Fruit fly (Drosophila melanogaster) whole organism, wandering third instar larva: ENCODE measurements around the gene Smu1.

Source experiments
- Hnf4 ChIP-seq: fragments of 200-800 bp; sonication (Bioruptor generic); optimal IDR thresholded peaks from 2 replicates; lab custom pipeline; 2016; ENCODE audit warnings: missing biosample characterization, mild to moderate bottlenecking, missing genetic modification characterization
- brk ChIP-seq: fragments of 200-800 bp; sonication (Bioruptor generic); optimal IDR thresholded peaks from 2 replicates; lab custom pipeline; 2016; ENCODE audit warnings: missing biosample characterization, mild to moderate bottlenecking, missing genetic modification characterization
- fru ChIP-seq: fragments of 200-800 bp; sonication (Bioruptor generic); optimal IDR thresholded peaks from 3 replicates; lab custom pipeline; 2016; ENCODE audit warnings: missing biosample characterization, mild to moderate bottlenecking, missing genetic modification characterization
- lola ChIP-seq: fragments of >200 bp; optimal IDR thresholded peaks from 2 replicates; lab custom pipeline; 2017; ENCODE audit warnings: missing biosample characterization, missing genetic modification characterization
- pan ChIP-seq: fragments of >200 bp; optimal IDR thresholded peaks from 2 replicates; lab custom pipeline; 2017
- sage ChIP-seq: fragments of 200-800 bp; sonication (Bioruptor generic); optimal IDR thresholded peaks from 2 replicates; lab custom pipeline; 2016; ENCODE audit warnings: missing biosample characterization, mild to moderate bottlenecking, missing genetic modification characterization
- woc ChIP-seq: sonication (Bioruptor generic); optimal IDR thresholded peaks from 2 replicates; lab custom pipeline; 2016; ENCODE audit warnings: missing biosample characterization, mild to moderate bottlenecking, missing genetic modification characterization

DNA sequence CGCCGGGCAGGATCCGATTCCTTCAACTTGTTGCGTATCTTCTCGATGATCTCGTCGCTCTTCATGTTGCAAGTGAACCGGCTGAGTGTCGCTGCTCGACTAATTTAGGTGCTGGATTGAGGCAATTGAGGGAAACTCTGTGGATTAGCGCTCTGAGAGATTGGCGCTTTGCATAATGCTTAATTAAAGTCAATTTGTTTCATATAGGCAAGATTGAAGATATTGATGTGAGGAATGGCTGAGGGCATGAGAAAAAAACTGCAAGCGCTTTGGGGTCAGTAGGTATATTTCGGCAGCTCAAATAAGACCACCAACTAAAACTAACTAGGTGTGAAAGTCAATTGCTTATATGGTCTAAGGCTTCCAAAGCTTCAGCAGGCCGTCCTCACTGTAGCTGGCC, 2.4 kb downstream of the Smu1 start, which contains the start of gene euc:
- no peak for TF ChIP-seq pan
- TF ChIP-seq fru (GFP tag; lab: Kevin White, UChicago) = no peak
- TF ChIP-seq Hnf4 (GFP tag; lab: Kevin White, UChicago) = no peak
- no peak for TF ChIP-seq lola
- no peak for TF ChIP-seq brk (GFP tag; lab: Kevin White, UChicago)
- no peak for TF ChIP-seq sage
- no peak for TF ChIP-seq woc (GFP tag; lab: Kevin White, UChicago)
